Fruit fly (Drosophila melanogaster): Measurements from ENCODE around the gene CG7202.

DNA sequence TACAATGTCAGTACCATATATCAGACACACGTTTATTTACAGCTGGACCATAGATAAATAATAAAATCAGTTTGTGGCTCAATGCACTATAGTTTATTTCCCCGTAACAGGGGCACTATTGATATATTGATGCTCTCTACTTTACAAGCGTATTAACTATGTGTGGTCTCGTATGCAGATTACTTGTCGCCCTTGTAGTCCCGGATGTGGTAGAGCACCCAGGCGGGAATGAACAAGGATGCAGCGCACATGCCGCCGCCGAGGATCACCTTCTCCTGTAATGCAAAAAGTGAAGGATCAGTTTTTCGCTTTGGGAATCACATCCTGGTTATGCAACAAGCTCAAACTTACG lies 46.3 kb upstream of the CG7202 start:
- TF ChIP-seq Vsx2 (GFP tag; optimal IDR thresholded peaks at IDR 0.05; ENCODE audit: partially characterized antibody) (no peak), CrebA (GFP tag; optimal IDR thresholded peaks at IDR 0.05; ENCODE audit: borderline replicate concordance) (no peak), pan (optimal IDR thresholded peaks at IDR 0.05) (no peak), GATAd (GFP tag; optimal IDR thresholded peaks at IDR 0.05) (no peak), dl (GFP tag; optimal IDR thresholded peaks at IDR 0.05; ENCODE audit: insufficient read depth in 1 of 2, partially characterized antibody in 2 of 2) (no peak), psq (GFP tag; optimal IDR thresholded peaks at IDR 0.05) (no peak), woc (GFP tag; optimal IDR thresholded peaks at IDR 0.05) (no peak)

Measured in whole organism, wandering third instar larva.